Fruit fly (Drosophila melanogaster) whole organism, embryonic: ENCODE data around the gene CG14659.
A peak's percentile ranks its signal among the peaks of the same experiment; 100 is the strongest.

ENCODE experiments used
- CG10274 ChIP-seq: fragments of 200-800 bp; sonication (Bioruptor generic); optimal IDR thresholded peaks from 3 replicates; lab custom pipeline; 2017; ENCODE audit warnings: missing biosample characterization, mild to moderate bottlenecking, missing genetic modification characterization
- CG13775 ChIP-seq: fragments of 200-800 bp; sonication (Bioruptor generic); optimal IDR thresholded peaks from 3 replicates; lab custom pipeline; 2017; ENCODE audit warnings: missing biosample characterization, mild to moderate bottlenecking, missing genetic modification characterization
- CG14965 ChIP-seq: fragments of 200-800 bp; sonication (Bioruptor generic); optimal IDR thresholded peaks from 2 replicates; lab custom pipeline; 2016; ENCODE audit warnings: missing biosample characterization, missing genetic modification characterization, borderline replicate concordance
- CG17568 ChIP-seq: fragments of 200-800 bp; sonication (Bioruptor generic); optimal IDR thresholded peaks from 2 replicates; lab custom pipeline; 2018; ENCODE audit warnings: missing biosample characterization, mild to moderate bottlenecking, missing genetic modification characterization, moderate library complexity
- CG17912 ChIP-seq: fragments of 200-800 bp; sonication (Bioruptor generic); optimal IDR thresholded peaks from 2 replicates; lab custom pipeline; 2018; ENCODE audit warnings: missing biosample characterization, mild to moderate bottlenecking, missing genetic modification characterization
- CG18011 ChIP-seq: fragments of 200-800 bp; sonication (Bioruptor generic); optimal IDR thresholded peaks from 2 replicates; lab custom pipeline; 2017; ENCODE audit warnings: missing biosample characterization, missing genetic modification characterization, mild to moderate bottlenecking, moderate library complexity, missing genotype
- CG18476 ChIP-seq: fragments of 200-800 bp; sonication (Bioruptor generic); optimal IDR thresholded peaks from 2 replicates; lab custom pipeline; 2016; ENCODE audit warnings: missing biosample characterization, mild to moderate bottlenecking, missing genetic modification characterization
- CG2116 ChIP-seq: fragments of 200-800 bp; sonication (Bioruptor generic); optimal IDR thresholded peaks from 3 replicates; lab custom pipeline; 2018; ENCODE audit warnings: missing biosample characterization, mild to moderate bottlenecking, missing genetic modification characterization
- CG2875 ChIP-seq: fragments of 200-800 bp; sonication (Bioruptor generic); optimal IDR thresholded peaks from 2 replicates; lab custom pipeline; 2017; ENCODE audit warnings: missing biosample characterization, mild to moderate bottlenecking, missing genetic modification characterization, missing genetic modification reagents
- CG42726 ChIP-seq: fragments of 200-800 bp; sonication (Bioruptor generic); IDR thresholded peaks from 2 replicates; pipeline ENCODE4 v1.3.6; 2022; ENCODE audit warnings: missing biosample characterization, missing genetic modification characterization; ENCODE audit not compliant: partially characterized antibody
- CG4360 ChIP-seq: fragments of 200-800 bp; sonication (Bioruptor generic); IDR thresholded peaks from 2 replicates; pipeline ENCODE4 v1.3.6; 2022; ENCODE audit warnings: missing biosample characterization, missing genetic modification characterization
- CG4424 ChIP-seq: fragments of 200-800 bp; sonication (Bioruptor generic); optimal IDR thresholded peaks from 3 replicates; lab custom pipeline; 2016; ENCODE audit warnings: missing biosample characterization, missing genetic modification characterization
- CG4854 ChIP-seq: fragments of 200-800 bp; sonication (Bioruptor generic); optimal IDR thresholded peaks from 2 replicates; lab custom pipeline; 2016; ENCODE audit warnings: missing biosample characterization, missing genetic modification characterization, inconsistent platforms
- CG7963 ChIP-seq: fragments of 200-800 bp; sonication (Bioruptor generic); IDR thresholded peaks from 3 replicates; pipeline ENCODE4 v1.3.6; 2022; ENCODE audit warnings: missing biosample characterization, missing genetic modification characterization; ENCODE audit not compliant: partially characterized antibody
- CG9437 ChIP-seq: fragments of 200-800 bp; sonication (Bioruptor generic); optimal IDR thresholded peaks from 2 replicates; lab custom pipeline; 2018; ENCODE audit warnings: missing biosample characterization, mild to moderate bottlenecking, missing genetic modification characterization
- CG9727 ChIP-seq: fragments of 200-800 bp; sonication (Bioruptor generic); optimal IDR thresholded peaks from 3 replicates; lab custom pipeline; 2017; ENCODE audit warnings: missing biosample characterization, mild to moderate bottlenecking, missing genetic modification characterization
- Dip3 ChIP-seq: fragments of 200-800 bp; sonication (Bioruptor generic); optimal IDR thresholded peaks from 3 replicates; lab custom pipeline; 2016; ENCODE audit warnings: missing biosample characterization, missing genetic modification characterization
- E2f1 ChIP-seq: fragments of 200-800 bp; sonication (Bioruptor generic); IDR thresholded peaks from 2 replicates; pipeline ENCODE4 v1.3.6; 2022; ENCODE audit warnings: missing biosample characterization, missing genetic modification characterization
- Ets65A ChIP-seq: fragments of 200-800 bp; sonication (Bioruptor generic); peaks from one replicate; lab custom pipeline; 2016; ENCODE audit warnings: missing biosample characterization, missing genetic modification characterization
- H2.0 ChIP-seq: fragments of 200-800 bp; sonication (Bioruptor generic); IDR thresholded peaks from 2 replicates; pipeline ENCODE4 v1.3.6; 2022; ENCODE audit warnings: missing biosample characterization, missing genetic modification characterization
- HLH4C ChIP-seq: fragments of 200-800 bp; sonication (Bioruptor generic); IDR thresholded peaks from 3 replicates; pipeline ENCODE4 v1.3.6; 2022; ENCODE audit warnings: missing biosample characterization, missing genetic modification characterization; ENCODE audit not compliant: partially characterized antibody
- Hey ChIP-seq: fragments of 200-800 bp; sonication (Bioruptor generic); optimal IDR thresholded peaks from 3 replicates; lab custom pipeline; 2018; ENCODE audit warnings: missing biosample characterization, mild to moderate bottlenecking, missing genetic modification characterization
- Hr39 ChIP-seq: fragments of >200 bp; optimal IDR thresholded peaks from 2 replicates; lab custom pipeline; 2017
- Lim3 ChIP-seq: fragments of 200-800 bp; sonication (Bioruptor generic); IDR thresholded peaks from 2 replicates; pipeline ENCODE4 v1.3.6; 2022; ENCODE audit warnings: missing biosample characterization, missing genetic modification characterization
- Max ChIP-seq: fragments of 200-800 bp; sonication (Bioruptor generic); optimal IDR thresholded peaks from 2 replicates; lab custom pipeline; 2016; ENCODE audit warnings: missing biosample characterization, mild to moderate bottlenecking, missing genetic modification characterization
- Med ChIP-seq: fragments of 200-800 bp; sonication (Bioruptor generic); peaks from one replicate; lab custom pipeline; 2016; ENCODE audit warnings: missing biosample characterization, missing genetic modification characterization, mild to moderate bottlenecking, inconsistent platforms, moderate library complexity
- Neu2 ChIP-seq: fragments of 200-800 bp; sonication (Bioruptor generic); optimal IDR thresholded peaks from 3 replicates; lab custom pipeline; 2016; ENCODE audit warnings: missing biosample characterization, missing genetic modification characterization, borderline replicate concordance
- Oli ChIP-seq: fragments of 200-800 bp; sonication (Bioruptor generic); optimal IDR thresholded peaks from 2 replicates; lab custom pipeline; 2018; ENCODE audit warnings: missing biosample characterization, mild to moderate bottlenecking, missing genetic modification characterization, moderate library complexity
- Rfx ChIP-seq: fragments of 200-800 bp; sonication (Bioruptor generic); IDR thresholded peaks from 2 replicates; pipeline ENCODE4 v1.3.6; 2022; ENCODE audit warnings: missing biosample characterization, missing genetic modification characterization
- al ChIP-seq: fragments of 200-800 bp; sonication (Bioruptor generic); IDR thresholded peaks from 2 replicates; pipeline ENCODE4 v1.3.6; 2022; ENCODE audit warnings: missing biosample characterization, missing genetic modification characterization
- cad ChIP-seq: fragments of >200 bp; optimal IDR thresholded peaks from 2 replicates; lab custom pipeline; 2017; ENCODE audit warnings: missing biosample characterization, missing genetic modification characterization
- caup ChIP-seq: fragments of 200-800 bp; sonication (Bioruptor generic); optimal IDR thresholded peaks from 3 replicates; lab custom pipeline; 2017; ENCODE audit warnings: missing biosample characterization, mild to moderate bottlenecking, missing genetic modification characterization, moderate library complexity; ENCODE audit not compliant: severe bottlenecking
- chn ChIP-seq: fragments of 200-800 bp; sonication (Bioruptor generic); optimal IDR thresholded peaks from 2 replicates; lab custom pipeline; 2016; ENCODE audit warnings: missing biosample characterization, missing genetic modification characterization
- dmrt99B ChIP-seq: fragments of 200-800 bp; sonication (Bioruptor generic); optimal IDR thresholded peaks from 2 replicates; lab custom pipeline; 2018; ENCODE audit warnings: missing biosample characterization, mild to moderate bottlenecking, missing genetic modification characterization, moderate library complexity
- gfzf ChIP-seq: fragments of 200-800 bp; sonication (Bioruptor generic); optimal IDR thresholded peaks from 2 replicates; lab custom pipeline; 2016; ENCODE audit warnings: missing biosample characterization, mild to moderate bottlenecking, missing genetic modification characterization, moderate library complexity
- gsb ChIP-seq: fragments of 200-800 bp; sonication (Bioruptor generic); IDR thresholded peaks from 2 replicates; pipeline ENCODE4 v1.3.6; 2022; ENCODE audit warnings: missing biosample characterization, missing genetic modification characterization
- gt ChIP-seq: fragments of 200-800 bp; sonication (Bioruptor generic); IDR thresholded peaks from 2 replicates; pipeline ENCODE4 v1.3.6; 2022; ENCODE audit warnings: missing biosample characterization, missing genetic modification characterization
- maf-S ChIP-seq: fragments of 200-800 bp; sonication (Bioruptor generic); optimal IDR thresholded peaks from 2 replicates; lab custom pipeline; 2016; ENCODE audit warnings: missing biosample characterization, missing genetic modification characterization
- prd ChIP-seq, 3 experiments: fragments of >200 bp in 2 of 3; fragments of 200-800 bp in 1 of 3; sonication (Bioruptor generic) in 1 of 3; optimal IDR thresholded peaks in 2 of 3; IDR thresholded peaks in 1 of 3; 2 replicates in 2 of 3; 3 replicates in 1 of 3; pipeline versions ENCODE4 v1.3.6 to Lab custom; 2017 to 2022; ENCODE audit warnings: missing biosample characterization in 1 of 3, missing genetic modification characterization in 1 of 3
- sens ChIP-seq: fragments of 200-800 bp; sonication (Bioruptor generic); peaks from one replicate; lab custom pipeline; 2016; ENCODE audit warnings: missing biosample characterization, missing genetic modification characterization
- slou ChIP-seq: fragments of 200-800 bp; sonication (Bioruptor generic); optimal IDR thresholded peaks from 3 replicates; lab custom pipeline; 2016; ENCODE audit warnings: missing biosample characterization, missing genetic modification characterization
- sna ChIP-seq: fragments of 200-800 bp; sonication (Bioruptor generic); IDR thresholded peaks from 2 replicates; pipeline ENCODE4 v1.3.6; 2022; ENCODE audit warnings: missing biosample characterization, missing genetic modification characterization; ENCODE audit not compliant: partially characterized antibody
- sr ChIP-seq: fragments of 200-800 bp; sonication (Bioruptor generic); IDR thresholded peaks from 3 replicates; pipeline ENCODE4 v1.3.6; 2022; ENCODE audit warnings: missing biosample characterization, missing genetic modification characterization
- tll ChIP-seq, 2 experiments: fragments of 200-800 bp in 1 of 2; fragments of >200 bp in 1 of 2; sonication (Bioruptor generic) in 1 of 2; optimal IDR thresholded peaks; 2 replicates each; lab custom pipeline; 2017 to 2019; ENCODE audit warnings: missing biosample characterization in 2 of 2, missing genetic modification characterization in 2 of 2, mild to moderate bottlenecking in 1 of 2, moderate library complexity in 1 of 2
- twi ChIP-seq: fragments of 200-800 bp; optimal IDR thresholded peaks from 2 replicates; lab custom pipeline; 2019; ENCODE audit warnings: missing biosample characterization, mild to moderate bottlenecking, missing genetic modification characterization, moderate library complexity
- usp ChIP-seq: fragments of >200 bp; optimal IDR thresholded peaks from 2 replicates; lab custom pipeline; 2017; ENCODE audit warnings: missing biosample characterization, missing genetic modification characterization
- zfh1 ChIP-seq: fragments of 200-800 bp; sonication (Bioruptor generic); IDR thresholded peaks from 3 replicates; pipeline ENCODE4 v1.3.6; 2022; ENCODE audit warnings: missing biosample characterization, missing genetic modification characterization

Gene CG14659

dm6 chr3R:4855711-4856110 is 24.6 kb upstream of the CG14659 start:
- TF ChIP-seq dmrt99B (no peak), prd (optimal IDR thresholded peaks at IDR 0.05; lab: Kevin White, UChicago) (no peak), prd (GFP tag; IDR thresholded peaks at IDR 0.05; lab: Robert Waterston, UW) (0 out of 3 replicates have a peak, but pooled peaks have one; percentile 15), Hey (peak; percentile 76), sr (GFP tag; lab: Robert Waterston, UW) (no peak), CG9727 (no peak), twi (tag; lab: Kevin White, UChicago) (peak; percentile 55), CG4424 (GFP tag; lab: Kevin White, UChicago) (no peak), H2.0 (GFP tag; lab: Robert Waterston, UW) (no peak), Ets65A (GFP tag; lab: Kevin White, UChicago) (peak; percentile 82), CG4854 (GFP tag; lab: Kevin White, UChicago) (no peak), CG14965 (GFP tag; lab: Kevin White, UChicago) (no peak)

dm6 chr3R:4854216-4854615 is 23.1 kb upstream of the CG14659 start:
- TF ChIP-seq CG17568, result no peak
- TF ChIP-seq cad (GFP tag; lab: Kevin White, UChicago), result peak; percentile 72
- peak in 1 of 2 experiments; percentile 98 for TF ChIP-seq tll (GFP tag; optimal IDR thresholded peaks at IDR 0.05; lab: Kevin White, UChicago)

- 0 out of 3 replicates have a peak, but pooled peaks have one; percentile 35 for TF ChIP-seq zfh1 (GFP tag; lab: Robert Waterston, UW)
- peak; percentile 91 for TF ChIP-seq Ets65A (GFP tag; lab: Kevin White, UChicago)
- peak; percentile 41 for TF ChIP-seq Hr39 (lab: Kevin White, UChicago)
- TF ChIP-seq sens, result peak; percentile 45
- no peak for TF ChIP-seq CG2875 (GFP tag; lab: Kevin White, UChicago)
- TF ChIP-seq maf-S (GFP tag; lab: Kevin White, UChicago), result no peak
- no peak for TF ChIP-seq caup (GFP tag; lab: Kevin White, UChicago)
- 0 out of 2 replicates have a peak, but pooled peaks have one; percentile 3 for TF ChIP-seq Rfx (GFP tag; lab: Robert Waterston, UW)
- no peak for TF ChIP-seq al (GFP tag; lab: Robert Waterston, UW)
- TF ChIP-seq CG18011 (GFP tag; lab: Kevin White, UChicago), result no peak
- no peak for TF ChIP-seq CG17912
- no peak for TF ChIP-seq Max (GFP tag; lab: Kevin White, UChicago)
- 0 out of 2 replicates have a peak, but pooled peaks have one; percentile 3 for TF ChIP-seq CG42726 (GFP tag; lab: Robert Waterston, UW)
- TF ChIP-seq Dip3, result no peak
- TF ChIP-seq CG10274 (GFP tag; lab: Kevin White, UChicago), result no peak
- TF ChIP-seq CG7963, result 0 out of 3 replicates have a peak, but pooled peaks have one; percentile 6
- peak; percentile 14 for TF ChIP-seq Med (GFP tag; lab: Kevin White, UChicago)
- TF ChIP-seq Lim3, result no peak
- no peak for TF ChIP-seq Neu2
- no peak for TF ChIP-seq CG17568
Observed at dm6 chr3R:4853504-4853903, 22.4 kb upstream of the CG14659 start.

- TF ChIP-seq gfzf (GFP tag; lab: Kevin White, UChicago) (no peak), slou (GFP tag; lab: Kevin White, UChicago) (no peak), CG4360 (GFP tag; lab: Robert Waterston, UW) (peak; percentile 27; the same call in 1 of the 2 replicates), usp (GFP tag; lab: Kevin White, UChicago) (no peak), CG18476 (no peak), gt (no peak), E2f1 (GFP tag; lab: Robert Waterston, UW) (no peak), CG42726 (GFP tag; lab: Robert Waterston, UW) (peak; percentile 54), HLH4C (GFP tag; lab: Robert Waterston, UW) (no peak), CG9437 (GFP tag; lab: Kevin White, UChicago) (no peak), gsb (no peak), chn (GFP tag; lab: Kevin White, UChicago) (peak; percentile 54), CG13775 (GFP tag; lab: Kevin White, UChicago) (no peak), Oli (no peak), sna (0 out of 2 replicates have a peak, but pooled peaks have one; percentile 21), CG2116 (GFP tag; lab: Kevin White, UChicago) (no peak)
Observed at dm6 chr3R:4852373-4852860, 21.3 kb upstream of the CG14659 start, which contains the start of gene opa. TSS of gene opa (plus strand) at chr3R:4852813.
